Worm (Caenorhabditis elegans): Measurements from ENCODE around the gene srz-66.

ce11 chrV:17192238-17192637 lies 24.9 kb upstream of the srz-66 start, which contains the start of gene srz-47:
- TF ChIP-seq nhr-237 (tag; optimal IDR thresholded peaks at IDR 0.05) (no peak), ztf-11 (tag; optimal IDR thresholded peaks at IDR 0.05) (no peak), nhr-28 (tag; optimal IDR thresholded peaks at IDR 0.05) (no peak), sptf-1 (tag; optimal IDR thresholded peaks at IDR 0.05) (no peak)
